Fruit fly (Drosophila melanogaster): ENCODE data around the gene CG42597.

Gene CG42597

DNA sequence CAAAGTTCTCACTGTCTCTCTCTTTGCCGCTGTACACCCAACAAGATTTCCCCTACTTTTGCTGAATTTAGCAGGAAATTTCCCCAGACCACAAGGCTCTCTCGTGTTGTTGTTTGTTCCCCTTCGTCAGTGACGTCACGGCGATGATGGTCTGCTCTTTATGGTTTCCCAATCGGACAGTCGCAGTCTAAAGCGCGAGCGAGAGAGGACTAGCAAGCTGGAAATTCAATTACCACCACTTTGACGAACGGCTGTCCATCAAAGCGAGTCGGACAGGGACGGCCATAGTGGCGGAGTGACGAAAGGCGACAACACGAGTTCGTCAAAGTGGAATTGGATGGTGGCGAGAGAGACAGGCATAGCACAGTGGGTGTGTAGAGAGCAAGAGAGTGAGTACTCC is 40.8 kb downstream of the CG42597 start (continued):
- TF ChIP-seq phol (tag; optimal IDR thresholded peaks at IDR 0.05) (no peak), jumu (GFP tag; optimal IDR thresholded peaks at IDR 0.05) (no peak), Atf6 (GFP tag; IDR thresholded peaks at IDR 0.05) (0 out of 2 replicates have a peak, but pooled peaks have one; percentile 29), knrl (GFP tag; IDR thresholded peaks at IDR 0.05; ENCODE audit: partially characterized antibody) (peak; percentile 59; the same call in 2 of the 3 replicates), CG10147 (GFP tag; optimal IDR thresholded peaks at IDR 0.05) (no peak), CG6791 (GFP tag; IDR thresholded peaks at IDR 0.05; ENCODE audit: partially characterized antibody) (peak; percentile 47; the same call in 1 of the 3 replicates), Awh (GFP tag; IDR thresholded peaks at IDR 0.05) (no peak), Atf3 (GFP tag; optimal IDR thresholded peaks at IDR 0.05) (peak; percentile 75), CG2199 (GFP tag; IDR thresholded peaks at IDR 0.05) (peak; percentile 83), pros (GFP tag; optimal IDR thresholded peaks at IDR 0.05) (peak; percentile 52), vnd (GFP tag; IDR thresholded peaks at IDR 0.05; ENCODE audit: partially characterized antibody) (peak; percentile 51; the same call in 2 of the 3 replicates), CG17186 (GFP tag; optimal IDR thresholded peaks at IDR 0.05) (no peak), dysf (GFP tag; IDR thresholded peaks at IDR 0.05) (no peak; the same call in 2 of the 3 replicates), Atf-2 (GFP tag; optimal IDR thresholded peaks at IDR 0.05) (no peak), CG2875 (GFP tag; optimal IDR thresholded peaks at IDR 0.05) (no peak), CG18764 (GFP tag; optimal IDR thresholded peaks at IDR 0.05) (no peak), CG17328 (GFP tag; IDR thresholded peaks at IDR 0.05) (no peak), ci (GFP tag; IDR thresholded peaks at IDR 0.05) (no peak), ken (GFP tag; IDR thresholded peaks at IDR 0.05) (no peak), Mes4 (GFP tag; optimal IDR thresholded peaks at IDR 0.05) (no peak), CoRest (tag; optimal IDR thresholded peaks at IDR 0.05) (peak; percentile 80), sr (GFP tag; IDR thresholded peaks at IDR 0.05) (peak; percentile 79; the same call in 2 of the 3 replicates), D (optimal IDR thresholded peaks at IDR 0.05) (peak; percentile 93), D (GFP tag; optimal IDR thresholded peaks at IDR 0.05) (no peak), CG4707 (GFP tag; optimal IDR thresholded peaks at IDR 0.05) (peak; percentile 69), zfh1 (GFP tag; IDR thresholded peaks at IDR 0.05) (0 out of 3 replicates have a peak, but pooled peaks have one; percentile 5), org-1 (GFP tag; optimal IDR thresholded peaks at IDR 0.05) (no peak), CG6254 (GFP tag; optimal IDR thresholded peaks at IDR 0.05) (no peak), gt (GFP tag; IDR thresholded peaks at IDR 0.05) (no peak), Meics (GFP tag; optimal IDR thresholded peaks at IDR 0.05) (no peak), CG1832 (GFP tag; optimal IDR thresholded peaks at IDR 0.05) (peak; percentile 100), CG17568 (GFP tag; optimal IDR thresholded peaks at IDR 0.05) (no peak), rib (GFP tag; IDR thresholded peaks at IDR 0.05) (peak; percentile 64; the same call in 1 of the 2 replicates), oc (tag; optimal IDR thresholded peaks at IDR 0.05) (peak; percentile 26), ab (GFP tag; optimal IDR thresholded peaks at IDR 0.05) (no peak), CG7745 (tag; optimal IDR thresholded peaks at IDR 0.05) (peak; percentile 26), CG16815 (GFP tag; optimal IDR thresholded peaks at IDR 0.05) (no peak), sna (GFP tag; IDR thresholded peaks at IDR 0.05; ENCODE audit: partially characterized antibody) (peak; percentile 80), hbn (GFP tag; IDR thresholded peaks at IDR 0.05; ENCODE audit: partially characterized antibody) (0 out of 2 replicates have a peak, but pooled peaks have one; percentile 32), CG8765 (GFP tag; IDR thresholded peaks at IDR 0.05) (no peak), Doc2 (GFP tag; IDR thresholded peaks at IDR 0.05) (no peak), HLH54F (GFP tag; optimal IDR thresholded peaks at IDR 0.05) (no peak), ash1 (GFP tag; optimal IDR thresholded peaks at IDR 0.05) (peak; percentile 76), CG8924 (tag; optimal IDR thresholded peaks at IDR 0.05) (peak; percentile 52), CG10654 (GFP tag; optimal IDR thresholded peaks at IDR 0.05) (no peak), CG9932 (GFP tag; IDR thresholded peaks at IDR 0.05) (peak; percentile 13; the same call in 1 of the 2 replicates), stwl (tag; optimal IDR thresholded peaks at IDR 0.05) (peak; percentile 50), ind (GFP tag; optimal IDR thresholded peaks at IDR 0.05) (no peak), CG5245 (GFP tag; optimal IDR thresholded peaks at IDR 0.05) (no peak), CG11696 (GFP tag; IDR thresholded peaks at IDR 0.05) (no peak), H2.0 (GFP tag; IDR thresholded peaks at IDR 0.05) (no peak)
